Worm (Caenorhabditis elegans) whole organism, young adult: ENCODE measurements around the gene T27A1.3.

Experiments used
- B0019.2 ChIP-seq: fragments of 200-800 bp; sonication (Bioruptor generic); conservative IDR thresholded peaks from 2 replicates; pipeline ENCODE4 v1.3.6; 2022; ENCODE audit warnings: missing genetic modification reagents, missing genetic modification characterization, missing compliant biosample characterization
- B0261.1 ChIP-seq: sonication (generic microtip); optimal IDR thresholded peaks from 2 replicates; lab custom pipeline; 2016; ENCODE audit warnings: mild to moderate bottlenecking, missing genetic modification characterization, moderate library complexity, missing compliant biosample characterization
- B0336.3 ChIP-seq: fragments of 200-800 bp; sonication (Bioruptor generic); IDR thresholded peaks from 2 replicates; pipeline ENCODE4 v1.3.6; 2022; ENCODE audit warnings: missing genetic modification characterization, missing compliant biosample characterization
- F55B11.4 ChIP-seq: sonication (generic microtip); optimal IDR thresholded peaks from 2 replicates; lab custom pipeline; 2016; ENCODE audit warnings: missing compliant biosample characterization, missing genetic modification characterization, borderline replicate concordance; ENCODE audit not compliant: insufficient read depth
- K11D2.4 ChIP-seq: fragments of 200-800 bp; sonication (Bioruptor generic); IDR thresholded peaks from 2 replicates; pipeline ENCODE4 v1.3.6; 2022; ENCODE audit warnings: missing genetic modification reagents, missing genetic modification characterization, missing compliant biosample characterization
- T07F8.4 ChIP-seq: sonication (generic microtip); optimal IDR thresholded peaks from 2 replicates; lab custom pipeline; 2016; ENCODE audit warnings: mild to moderate bottlenecking, missing genetic modification characterization, moderate library complexity, missing compliant biosample characterization
- T26A5.8 ChIP-seq: sonication (generic microtip); optimal IDR thresholded peaks from 2 replicates; lab custom pipeline; 2016; ENCODE audit warnings: missing genetic modification characterization, missing compliant biosample characterization
- Y53G8AR.9 ChIP-seq: fragments of 200-800 bp; sonication (Bioruptor generic); conservative IDR thresholded peaks from 2 replicates; pipeline ENCODE4 v1.3.6; 2022; ENCODE audit warnings: missing genetic modification reagents, missing genetic modification characterization, missing compliant biosample characterization
- Y56A3A.18 ChIP-seq: fragments of 200-800 bp; sonication (Bioruptor generic); IDR thresholded peaks from 2 replicates; pipeline ENCODE4 v1.3.6; 2022; ENCODE audit warnings: missing genetic modification reagents, missing genetic modification characterization, missing compliant biosample characterization
- Y67H2A.10 ChIP-seq: fragments of 200-800 bp; sonication (Bioruptor generic); conservative IDR thresholded peaks from 2 replicates; pipeline ENCODE4 v1.3.6; 2022; ENCODE audit warnings: missing genetic modification reagents, missing genetic modification characterization, missing compliant biosample characterization
- aptf-2 ChIP-seq: fragments of 200-800 bp; sonication (Bioruptor generic); conservative IDR thresholded peaks from 2 replicates; pipeline ENCODE4 v1.3.6; 2022; ENCODE audit warnings: missing genetic modification reagents, missing genetic modification characterization, missing compliant biosample characterization
- cebp-1 ChIP-seq, 2 experiments: fragments of 200-800 bp in 1 of 2; sonication (Bioruptor generic) in 1 of 2; sonication (generic microtip) in 1 of 2; IDR thresholded peaks in 1 of 2; optimal IDR thresholded peaks in 1 of 2; 2 replicates each; pipeline versions ENCODE4 v1.3.6 to Lab custom; 2017 to 2022; ENCODE audit warnings: missing compliant biosample characterization in 2 of 2, missing genetic modification characterization in 2 of 2, mild to moderate bottlenecking in 1 of 2, missing genetic modification reagents in 1 of 2, moderate library complexity in 1 of 2
- ceh-58 ChIP-seq: fragments of 200-800 bp; sonication (Bioruptor generic); IDR thresholded peaks from 2 replicates; pipeline ENCODE4 v1.3.6; 2022; ENCODE audit warnings: missing genetic modification characterization, missing compliant biosample characterization
- die-1 ChIP-seq: sonication (generic microtip); optimal IDR thresholded peaks from 2 replicates; lab custom pipeline; 2016; ENCODE audit warnings: missing genotype, mild to moderate bottlenecking, missing genetic modification characterization, missing compliant biosample characterization
- dpff-1 ChIP-seq: sonication (generic microtip); optimal IDR thresholded peaks from 2 replicates; lab custom pipeline; 2017; ENCODE audit warnings: mild to moderate bottlenecking, missing genetic modification characterization, missing compliant biosample characterization
- dpl-1 ChIP-seq: fragments of 150-350 bp; optimal IDR thresholded peaks from 2 replicates; lab custom pipeline; 2014; ENCODE audit warnings: missing biosample characterization, missing genetic modification reagents, missing genetic modification characterization
- egl-18 ChIP-seq: fragments of 200-800 bp; sonication (Bioruptor generic); IDR thresholded peaks from 2 replicates; pipeline ENCODE4 v1.3.6; 2022; ENCODE audit warnings: missing genetic modification reagents, missing genetic modification characterization, missing compliant biosample characterization
- egl-44 ChIP-seq: fragments of 200-800 bp; sonication (Bioruptor generic); IDR thresholded peaks from 2 replicates; pipeline ENCODE4 v1.3.6; 2022; ENCODE audit warnings: missing genetic modification reagents, missing genetic modification characterization, missing compliant biosample characterization
- ets-4 ChIP-seq: fragments of 200-800 bp; sonication (Bioruptor generic); optimal IDR thresholded peaks from 2 replicates; lab custom pipeline; 2018; ENCODE audit warnings: mild to moderate bottlenecking, missing genetic modification characterization, missing compliant biosample characterization
- fkh-3 ChIP-seq: sonication (generic microtip); optimal IDR thresholded peaks from 2 replicates; lab custom pipeline; 2016; ENCODE audit warnings: mild to moderate bottlenecking, missing genetic modification characterization, missing compliant biosample characterization
- him-1 ChIP-seq: sonication (generic microtip); optimal IDR thresholded peaks from 2 replicates; lab custom pipeline; 2016; ENCODE audit warnings: missing genotype, missing genetic modification reagents, missing genetic modification characterization, missing compliant biosample characterization
- hlh-12 ChIP-seq: sonication (generic microtip); optimal IDR thresholded peaks from 2 replicates; lab custom pipeline; 2016; ENCODE audit warnings: missing genetic modification characterization, missing compliant biosample characterization
- hmg-1.2 ChIP-seq: fragments of 200-800 bp; sonication (Bioruptor generic); IDR thresholded peaks from 2 replicates; pipeline ENCODE4 v1.3.6; 2022; ENCODE audit warnings: missing genetic modification reagents, missing genetic modification characterization, missing compliant biosample characterization
- hsf-1 ChIP-seq: fragments of 200-800 bp; sonication (Bioruptor generic); IDR thresholded peaks from 2 replicates; pipeline ENCODE4 v1.3.6; 2022; ENCODE audit warnings: missing genetic modification reagents, missing genetic modification characterization, missing compliant biosample characterization
- lag-1 ChIP-seq: fragments of 200-800 bp; sonication (Bioruptor generic); IDR thresholded peaks from 2 replicates; pipeline ENCODE4 v1.3.6; 2022; ENCODE audit warnings: missing genetic modification reagents, missing genetic modification characterization, missing compliant biosample characterization
- lin-54 ChIP-seq: fragments of 200-800 bp; sonication (Bioruptor generic); optimal IDR thresholded peaks from 2 replicates; lab custom pipeline; 2018; ENCODE audit warnings: mild to moderate bottlenecking, missing genetic modification characterization, missing compliant biosample characterization
- lir-1 ChIP-seq: fragments of 200-800 bp; sonication (Bioruptor generic); conservative IDR thresholded peaks from 2 replicates; pipeline ENCODE4 v1.3.6; 2022; ENCODE audit warnings: missing genetic modification reagents, missing genetic modification characterization, missing compliant biosample characterization
- mcd-1 ChIP-seq: fragments of 200-800 bp; sonication (Bioruptor generic); IDR thresholded peaks from 2 replicates; pipeline ENCODE4 v1.3.6; 2022; ENCODE audit warnings: missing genetic modification reagents, missing genetic modification characterization, missing compliant biosample characterization
- mes-4 ChIP-seq: sonication (generic microtip); optimal IDR thresholded peaks from 2 replicates; lab custom pipeline; 2016; ENCODE audit warnings: missing genotype, missing genetic modification characterization, missing compliant biosample characterization
- nfya-2 ChIP-seq: fragments of 200-800 bp; sonication (Bioruptor generic); IDR thresholded peaks from 2 replicates; pipeline ENCODE4 v1.3.6; 2022; ENCODE audit warnings: missing genetic modification reagents, missing genetic modification characterization, missing compliant biosample characterization
- pbrm-1 ChIP-seq: fragments of 200-800 bp; sonication (Bioruptor generic); IDR thresholded peaks from 2 replicates; pipeline ENCODE4 v1.3.6; 2022; ENCODE audit warnings: missing genetic modification reagents, missing genetic modification characterization, missing compliant biosample characterization
- rpc-1 ChIP-seq, 2 experiments: fragments of 150-350 bp in 1 of 2; sonication (generic microtip) in 1 of 2; optimal IDR thresholded peaks; 2 replicates each; lab custom pipeline; 2014 to 2018; ENCODE audit warnings: missing biosample characterization in 1 of 2, missing genetic modification characterization in 1 of 2, missing genetic modification reagents in 1 of 2, missing genotype in 1 of 2
- sdz-38 ChIP-seq: sonication (generic microtip); optimal IDR thresholded peaks from 2 replicates; lab custom pipeline; 2016; ENCODE audit warnings: missing genotype, missing genetic modification characterization, missing compliant biosample characterization
- snpc-4 ChIP-seq, 5 experiments: fragments of 150-350 bp in 1 of 5; sonication (generic microtip) in 4 of 5; optimal IDR thresholded peaks; 2 replicates each; lab custom pipeline; 2014 to 2018; ENCODE audit warnings: missing genetic modification characterization in 5 of 5, missing biosample characterization in 3 of 5, antibody characterized with exemption in 2 of 5, mild to moderate bottlenecking in 2 of 5, missing compliant biosample characterization in 2 of 5, missing genotype in 2 of 5, moderate library complexity in 2 of 5, missing genetic modification reagents in 1 of 5
- tlf-1 ChIP-seq: fragments of 200-800 bp; sonication (Bioruptor generic); optimal IDR thresholded peaks from 2 replicates; lab custom pipeline; 2018; ENCODE audit warnings: mild to moderate bottlenecking, missing genetic modification characterization, missing compliant biosample characterization
- unc-130 ChIP-seq: sonication (generic microtip); optimal IDR thresholded peaks from 2 replicates; lab custom pipeline; 2016; ENCODE audit warnings: missing genetic modification reagents, missing genetic modification characterization, missing compliant biosample characterization
- unc-62 ChIP-seq: fragments of 150-350 bp; optimal IDR thresholded peaks from 2 replicates; lab custom pipeline; 2014; ENCODE audit warnings: missing biosample characterization, missing genetic modification reagents, missing genetic modification characterization
- ztf-22 ChIP-seq: fragments of 200-800 bp; sonication (Bioruptor generic); optimal IDR thresholded peaks from 2 replicates; lab custom pipeline; 2018; ENCODE audit warnings: mild to moderate bottlenecking, missing genetic modification characterization, moderate library complexity, missing compliant biosample characterization
- ztf-25 ChIP-seq: fragments of 200-800 bp; sonication (Bioruptor generic); IDR thresholded peaks from 2 replicates; pipeline ENCODE4 v1.3.6; 2022; ENCODE audit warnings: missing genetic modification reagents, missing genetic modification characterization, missing compliant biosample characterization

The T27A1.3 gene

DNA sequence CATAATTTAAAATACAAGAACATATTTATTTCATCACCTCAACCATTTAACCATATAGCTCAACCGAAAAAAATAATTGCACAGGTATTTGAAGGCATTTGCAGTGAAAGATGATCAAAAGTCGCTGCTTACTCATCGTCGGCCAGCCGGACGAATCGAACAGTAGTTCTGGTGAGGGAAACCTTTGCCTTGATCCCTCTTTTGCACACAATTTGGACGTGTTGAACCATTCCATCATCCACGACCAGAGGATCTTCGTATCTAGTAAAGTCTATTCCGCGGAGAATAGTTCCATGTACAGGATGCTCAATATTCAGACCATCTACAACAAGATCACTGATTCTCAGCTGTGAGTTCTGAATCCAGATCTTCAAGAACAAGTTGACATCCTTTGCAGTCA, 46.7 kb downstream of the T27A1.3 start (continued):
- TF ChIP-seq fkh-3 (no peak), lir-1 (GFP tag; lab: Robert Waterston, UW) (no peak), mcd-1 (no peak), him-1 (tag; lab: Kevin White, UChicago) (no peak), unc-130 (GFP tag; lab: Kevin White, UChicago) (no peak), tlf-1 (peak; percentile 42), sdz-38 (tag; lab: Kevin White, UChicago) (no peak), dpff-1 (tag; lab: Kevin White, UChicago) (no peak), B0261.1 (no peak), B0019.2 (no peak), mes-4 (tag; lab: Kevin White, UChicago) (no peak), egl-44 (GFP tag; lab: Robert Waterston, UW) (no peak), K11D2.4 (GFP tag; lab: Robert Waterston, UW) (no peak), pbrm-1 (GFP tag; lab: Robert Waterston, UW) (no peak), Y53G8AR.9 (GFP tag; lab: Robert Waterston, UW) (0 out of 2 replicates have a peak, but pooled peaks have one; percentile 51), die-1 (tag; lab: Kevin White, UChicago) (no peak), hmg-1.2 (GFP tag; lab: Robert Waterston, UW) (0 out of 2 replicates have a peak, but pooled peaks have one; percentile 20), snpc-4 (GFP tag; optimal IDR thresholded peaks at IDR 0.05; lab: Kevin White, UChicago) (no peak), snpc-4 (tag; optimal IDR thresholded peaks at IDR 0.05; lab: Kevin White, UChicago) (peak in 1 of 4 experiments; percentile 23), B0336.3 (peak; percentile 63), ets-4 (GFP tag; lab: Kevin White, UChicago) (no peak), T26A5.8 (tag; lab: Kevin White, UChicago) (no peak), hlh-12 (tag; lab: Kevin White, UChicago) (no peak), unc-62 (no peak), T07F8.4 (tag; lab: Kevin White, UChicago) (no peak), Y56A3A.18 (GFP tag; lab: Robert Waterston, UW) (0 out of 2 replicates have a peak, but pooled peaks have one; percentile 25), ztf-22 (GFP tag; lab: Kevin White, UChicago) (no peak), hsf-1 (GFP tag; lab: Robert Waterston, UW) (peak; percentile 45; the same call in 1 of the 2 replicates), ceh-58 (GFP tag; lab: Robert Waterston, UW) (no peak), nfya-2 (no peak)

DNA sequence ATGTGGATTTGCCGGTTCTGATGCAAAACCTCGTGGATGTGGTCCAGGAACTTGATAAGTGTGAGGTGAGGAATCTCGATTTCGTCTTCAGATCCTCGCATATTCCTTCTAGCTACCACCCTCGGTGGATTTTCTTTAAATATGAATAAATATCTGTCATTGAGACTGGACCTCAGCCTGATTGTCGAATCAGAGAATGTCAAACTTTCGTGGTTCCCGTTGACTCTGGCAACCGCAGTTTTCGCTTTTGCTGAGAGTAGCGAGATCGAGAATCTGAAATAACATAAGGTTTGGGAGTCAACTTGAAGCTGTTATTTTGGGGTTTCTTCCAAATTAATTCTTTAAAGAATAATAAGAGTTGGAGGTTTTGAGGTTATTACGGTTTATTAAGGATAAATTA, 47.3 kb downstream of the T27A1.3 start, which contains the start of gene fbxb-14:
fbxb-14 (minus strand) TSS at position 101 of the 400 bp plus-strand sequence.
- TF ChIP-seq lin-54 (GFP tag; lab: Kevin White, UChicago), result no peak
- no peak for TF ChIP-seq rpc-1 (optimal IDR thresholded peaks at IDR 0.05; lab: Kevin White, UChicago)
- TF ChIP-seq rpc-1 (tag; optimal IDR thresholded peaks at IDR 0.05; lab: Kevin White, UChicago), result no peak
- TF ChIP-seq T07F8.4 (tag; lab: Kevin White, UChicago), result no peak
- no peak for TF ChIP-seq cebp-1 (GFP tag; IDR thresholded peaks at IDR 0.05; lab: Robert Waterston, UW)
- no peak for TF ChIP-seq cebp-1 (tag; optimal IDR thresholded peaks at IDR 0.05; lab: Kevin White, UChicago)
- no peak for TF ChIP-seq lag-1 (GFP tag; lab: Robert Waterston, UW)
- no peak for TF ChIP-seq aptf-2
- no peak for TF ChIP-seq Y67H2A.10 (GFP tag; lab: Robert Waterston, UW)
- no peak for TF ChIP-seq dpl-1 (GFP tag; lab: Kevin White, UChicago)
- no peak for TF ChIP-seq F55B11.4 (tag; lab: Kevin White, UChicago)
- no peak for TF ChIP-seq ztf-25
- TF ChIP-seq egl-18 (GFP tag; lab: Robert Waterston, UW), result no peak
